Worm (Caenorhabditis elegans): ENCODE data around the gene lgx-1.

lgx-1 gene

DNA sequence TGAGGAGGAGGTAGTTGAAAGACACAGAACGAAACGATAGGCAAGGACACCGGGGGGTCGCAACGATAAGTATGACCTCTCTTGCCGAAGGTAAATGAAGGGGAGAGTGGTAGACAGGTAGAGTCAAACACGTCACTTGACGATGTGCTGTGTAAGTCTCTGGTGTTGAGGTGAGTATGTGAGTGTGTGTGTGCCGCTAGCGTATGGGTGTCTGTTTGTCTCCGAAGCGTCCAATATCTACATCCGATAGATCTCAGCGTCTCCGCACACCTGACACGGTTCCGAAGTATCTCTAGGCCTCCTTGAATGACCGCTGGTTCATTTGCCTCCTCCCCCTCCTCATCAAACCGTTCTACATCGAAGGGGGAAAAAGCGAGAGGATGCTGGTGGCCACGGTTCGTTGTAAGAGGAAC is 63.1 kb downstream of the lgx-1 start (continued):
- no peak for TF ChIP-seq ceh-8 (GFP tag; optimal IDR thresholded peaks at IDR 0.05)
- no peak for TF ChIP-seq alr-1 (tag; optimal IDR thresholded peaks at IDR 0.05; ENCODE audit: borderline replicate concordance)
- no peak for TF ChIP-seq nhr-11 (tag; optimal IDR thresholded peaks at IDR 0.05)
- no peak for TF ChIP-seq Y116A8C.19 (tag; optimal IDR thresholded peaks at IDR 0.05; ENCODE audit: borderline replicate concordance)
- peak; percentile 59 for TF ChIP-seq fkh-8 (tag; optimal IDR thresholded peaks at IDR 0.05)
- no peak for TF ChIP-seq sox-4 (tag; optimal IDR thresholded peaks at IDR 0.05)
- TF ChIP-seq nhr-47 (tag; optimal IDR thresholded peaks at IDR 0.05) = peak; percentile 50
- TF ChIP-seq unc-86 (tag; optimal IDR thresholded peaks at IDR 0.05) = no peak
- peak in 1 of 2 experiments; percentile 82 for TF ChIP-seq mdl-1 (tag; optimal IDR thresholded peaks at IDR 0.05)
- no peak for TF ChIP-seq fos-1 (tag; optimal IDR thresholded peaks at IDR 0.05)
- TF ChIP-seq nhr-84 (tag; optimal IDR thresholded peaks at IDR 0.05) = no peak
- peak; percentile 65 for TF ChIP-seq C16A3.4 (tag; optimal IDR thresholded peaks at IDR 0.05)
- peak; percentile 8 to 34 for TF ChIP-seq efl-1 (optimal IDR thresholded peaks at IDR 0.05)
- no peak for TF ChIP-seq efl-1 (GFP tag; optimal IDR thresholded peaks at IDR 0.05 in 1 of 2)
- peak in 1 of 2 experiments; percentile 84 for TF ChIP-seq egl-27 (tag; optimal IDR thresholded peaks at IDR 0.05)
- TF ChIP-seq ztf-4 (tag; optimal IDR thresholded peaks at IDR 0.05) = peak; percentile 48
- TF ChIP-seq zip-4 (GFP tag; optimal IDR thresholded peaks at IDR 0.05) = no peak
- TF ChIP-seq jun-1 (tag; optimal IDR thresholded peaks at IDR 0.05) = peak; percentile 60
- TF ChIP-seq C04F5.9 (tag; optimal IDR thresholded peaks at IDR 0.05) = no peak
- TF ChIP-seq hlh-4 (tag; optimal IDR thresholded peaks at IDR 0.05) = no peak
- no peak for TF ChIP-seq unc-98 (GFP tag; IDR thresholded peaks at IDR 0.05)
- TF ChIP-seq zag-1 (tag; optimal IDR thresholded peaks at IDR 0.05) = no peak
- no peak for TF ChIP-seq pag-3 (tag; optimal IDR thresholded peaks at IDR 0.05; ENCODE audit: borderline replicate concordance, insufficient read depth)
- peak; percentile 62 for TF ChIP-seq nhr-76 (tag; optimal IDR thresholded peaks at IDR 0.05)
- TF ChIP-seq tlp-1 (tag; optimal IDR thresholded peaks at IDR 0.05) = no peak
- TF ChIP-seq egl-13 (tag; optimal IDR thresholded peaks at IDR 0.05) = no peak
- TF ChIP-seq nhr-237 (tag; optimal IDR thresholded peaks at IDR 0.05) = no peak
- TF ChIP-seq aly-2 (tag; optimal IDR thresholded peaks at IDR 0.05) = no peak
- no peak for TF ChIP-seq sptf-1 (tag; optimal IDR thresholded peaks at IDR 0.05)
- no peak for TF ChIP-seq lin-39 (tag; optimal IDR thresholded peaks at IDR 0.05)
- peak; percentile 94 for TF ChIP-seq nhr-85 (tag)
- TF ChIP-seq tbx-2 (tag; optimal IDR thresholded peaks at IDR 0.05) = peak; percentile 72
- no peak for TF ChIP-seq ceh-63 (GFP tag; optimal IDR thresholded peaks at IDR 0.05)
- no peak for TF ChIP-seq mef-2 (tag; optimal IDR thresholded peaks at IDR 0.05)
- TF ChIP-seq nhr-19 (GFP tag; conservative IDR thresholded peaks at IDR 0.05) = peak; percentile 65

Data from whole organism, L1 larva.